Fruit fly (Drosophila melanogaster) whole organism, wandering third instar larva: ENCODE results near the gene p24-2.

Source experiments
- fru ChIP-seq: fragments of 200-800 bp; sonication (Bioruptor generic); optimal IDR thresholded peaks from 3 replicates; lab custom pipeline; 2016; ENCODE audit warnings: missing biosample characterization, mild to moderate bottlenecking, missing genetic modification characterization
- sage ChIP-seq: fragments of 200-800 bp; sonication (Bioruptor generic); optimal IDR thresholded peaks from 2 replicates; lab custom pipeline; 2016; ENCODE audit warnings: missing biosample characterization, mild to moderate bottlenecking, missing genetic modification characterization
- tai ChIP-seq: sonication (Bioruptor generic); optimal IDR thresholded peaks from 2 replicates; lab custom pipeline; 2016; ENCODE audit warnings: missing biosample characterization, missing genetic modification characterization
- woc ChIP-seq: sonication (Bioruptor generic); optimal IDR thresholded peaks from 2 replicates; lab custom pipeline; 2016; ENCODE audit warnings: missing biosample characterization, mild to moderate bottlenecking, missing genetic modification characterization

dm6 chr3R:9637882-9638281 is 54.7 kb downstream of the p24-2 start, which contains the start of gene Dh44:
- no peak for TF ChIP-seq sage (GFP tag; lab: Kevin White, UChicago)
- no peak for TF ChIP-seq tai (GFP tag; lab: Kevin White, UChicago)
- no peak for TF ChIP-seq woc (GFP tag; lab: Kevin White, UChicago)
- TF ChIP-seq fru: no peak
